2 fruit fly cellular contexts compared by ENCODE assay signal in the genomic region with DNA sequence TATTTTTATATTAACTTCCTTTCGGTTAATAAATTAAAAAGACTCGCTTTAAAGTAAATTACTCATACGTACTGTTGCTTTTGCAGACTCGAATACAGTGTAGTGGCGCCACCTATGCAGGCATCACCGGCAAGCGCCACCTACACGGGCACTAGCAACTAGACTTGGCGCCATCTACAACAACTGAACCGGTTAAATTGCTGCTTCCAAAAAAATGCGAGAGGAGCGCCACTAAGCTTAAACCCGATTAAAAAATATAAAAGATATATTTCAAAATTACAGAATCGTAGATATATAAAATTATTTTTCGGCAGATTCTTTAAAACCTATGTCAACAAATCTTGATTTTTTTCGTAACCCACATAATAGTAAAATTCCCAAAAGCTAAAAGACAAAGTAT.
A peak's percentile ranks its signal among the peaks of the same experiment; 100 is the strongest.
TF ChIP-seq lines count a peak whose summit lies in the region.

No protein-coding gene starts in this region.

TF ChIP-seq in whole organism, embryonic, 481 proteins besides CTCF, POLR2A, EP300 and RAD21 (continued from another document and continues in another):
- TF ChIP-seq Oaz (GFP tag; IDR thresholded peaks at IDR 0.05; lab: Robert Waterston, UW) = peak; percentile 76
- peak; percentile 21 for TF ChIP-seq pzg (GFP tag; optimal IDR thresholded peaks at IDR 0.05; lab: Kevin White, UChicago)
- TF ChIP-seq CG12659 (GFP tag; optimal IDR thresholded peaks at IDR 0.05; lab: Kevin White, UChicago) = peak; percentile 43
- peak; percentile 50 for TF ChIP-seq sqz (GFP tag; optimal IDR thresholded peaks at IDR 0.05; lab: Kevin White, UChicago)
- TF ChIP-seq CG11504 (tag; optimal IDR thresholded peaks at IDR 0.05; lab: Kevin White, UChicago) = peak; percentile 91
- peak; percentile 89 for TF ChIP-seq CG10959 (GFP tag; IDR thresholded peaks at IDR 0.05; lab: Robert Waterston, UW)
- 0 out of 2 replicates have a peak, but pooled peaks have one; percentile 24 for TF ChIP-seq CG11696 (GFP tag; IDR thresholded peaks at IDR 0.05; lab: Robert Waterston, UW)
- peak; percentile 93 for TF ChIP-seq sisA (GFP tag; IDR thresholded peaks at IDR 0.05; lab: Robert Waterston, UW)
- peak; percentile 90 for TF ChIP-seq lab (GFP tag; optimal IDR thresholded peaks at IDR 0.05; lab: Kevin White, UChicago)
- TF ChIP-seq CG42726 (GFP tag; IDR thresholded peaks at IDR 0.05; lab: Robert Waterston, UW; ENCODE audit: partially characterized antibody) = peak; percentile 90
- no peak for TF ChIP-seq CG17912 (GFP tag; optimal IDR thresholded peaks at IDR 0.05; lab: Kevin White, UChicago)
- TF ChIP-seq HLHmδ (GFP tag; optimal IDR thresholded peaks at IDR 0.05; lab: Kevin White, UChicago) = peak; percentile 79
- peak; percentile 91 for TF ChIP-seq Aef1 (GFP tag; IDR thresholded peaks at IDR 0.05; lab: Robert Waterston, UW)
- TF ChIP-seq unpg (GFP tag; optimal IDR thresholded peaks at IDR 0.05; lab: Kevin White, UChicago) = peak; percentile 64
- peak; percentile 19; the same call in 1 of the 2 replicates for TF ChIP-seq Adf1 (GFP tag; IDR thresholded peaks at IDR 0.05; lab: Robert Waterston, UW)
- peak; percentile 98 for TF ChIP-seq CG32532 (GFP tag; IDR thresholded peaks at IDR 0.05; lab: Robert Waterston, UW)
- TF ChIP-seq sim (GFP tag; IDR thresholded peaks at IDR 0.05; lab: Robert Waterston, UW) = peak; percentile 66; the same call in 1 of the 2 replicates
- TF ChIP-seq sima (GFP tag; optimal IDR thresholded peaks at IDR 0.05; lab: Kevin White, UChicago) = no peak
- TF ChIP-seq Lim3 (GFP tag; IDR thresholded peaks at IDR 0.05; lab: Robert Waterston, UW) = peak; percentile 56
- TF ChIP-seq HmgD (GFP tag; optimal IDR thresholded peaks at IDR 0.05; lab: Kevin White, UChicago) = peak; percentile 84
- TF ChIP-seq toy (GFP tag; IDR thresholded peaks at IDR 0.05; lab: Robert Waterston, UW) = no peak
- TF ChIP-seq CG6654 (GFP tag; optimal IDR thresholded peaks at IDR 0.05; lab: Kevin White, UChicago) = peak; percentile 67
- peak; percentile 20 for TF ChIP-seq Sry-β (GFP tag; optimal IDR thresholded peaks at IDR 0.05; lab: Kevin White, UChicago)
- TF ChIP-seq CG1602 (GFP tag; optimal IDR thresholded peaks at IDR 0.05; lab: Kevin White, UChicago) = peak; percentile 65
- TF ChIP-seq BEAF-32 (GFP tag; optimal IDR thresholded peaks at IDR 0.05; lab: Kevin White, UChicago) = no peak
- TF ChIP-seq Side (GFP tag; optimal IDR thresholded peaks at IDR 0.05; lab: Kevin White, UChicago) = peak; percentile 83
- TF ChIP-seq CG3726 (GFP tag; IDR thresholded peaks at IDR 0.05; lab: Robert Waterston, UW) = peak; percentile 91
- TF ChIP-seq CG1603 (tag; optimal IDR thresholded peaks at IDR 0.05; lab: Kevin White, UChicago) = peak; percentile 78
- TF ChIP-seq CG10274 (GFP tag; optimal IDR thresholded peaks at IDR 0.05; lab: Kevin White, UChicago) = peak; percentile 54
- peak; percentile 58 for TF ChIP-seq CG8290 (GFP tag; optimal IDR thresholded peaks at IDR 0.05; lab: Kevin White, UChicago)
- TF ChIP-seq CG8290 (tag; optimal IDR thresholded peaks at IDR 0.05; lab: Kevin White, UChicago) = peak in 1 of 2 experiments; percentile 82
- peak; percentile 25 for TF ChIP-seq CG6254 (GFP tag; optimal IDR thresholded peaks at IDR 0.05; lab: Kevin White, UChicago)
- peak; percentile 73 for TF ChIP-seq ATbp (GFP tag; optimal IDR thresholded peaks at IDR 0.05; lab: Kevin White, UChicago)
- peak; percentile 41; the same call in 1 of the 3 replicates for TF ChIP-seq knrl (GFP tag; IDR thresholded peaks at IDR 0.05; lab: Robert Waterston, UW; ENCODE audit: partially characterized antibody)
- peak; percentile 8 for TF ChIP-seq CG11723 (GFP tag; optimal IDR thresholded peaks at IDR 0.05; lab: Kevin White, UChicago)
- peak; percentile 44 for TF ChIP-seq emc (GFP tag; optimal IDR thresholded peaks at IDR 0.05; lab: Kevin White, UChicago)
- TF ChIP-seq Hmx (GFP tag; optimal IDR thresholded peaks at IDR 0.05; lab: Kevin White, UChicago) = no peak
- TF ChIP-seq CG9817 (tag; optimal IDR thresholded peaks at IDR 0.05; lab: Kevin White, UChicago) = peak; percentile 85
- TF ChIP-seq Optix (GFP tag; IDR thresholded peaks at IDR 0.05; lab: Robert Waterston, UW) = peak; percentile 87
- TF ChIP-seq CG11456 (GFP tag; IDR thresholded peaks at IDR 0.05; lab: Robert Waterston, UW) = peak; percentile 99
- TF ChIP-seq CG5180 (GFP tag; optimal IDR thresholded peaks at IDR 0.05; lab: Kevin White, UChicago) = peak; percentile 52
- peak; percentile 77 for TF ChIP-seq CG2889 (GFP tag; IDR thresholded peaks at IDR 0.05; lab: Robert Waterston, UW)
- TF ChIP-seq dimm (GFP tag; IDR thresholded peaks at IDR 0.05; lab: Robert Waterston, UW) = peak; percentile 70
- TF ChIP-seq Bgb (GFP tag; IDR thresholded peaks at IDR 0.05; lab: Robert Waterston, UW; ENCODE audit: partially characterized antibody) = peak; percentile 53; the same call in 1 of the 2 replicates
- TF ChIP-seq NK7.1 (GFP tag; optimal IDR thresholded peaks at IDR 0.05; lab: Kevin White, UChicago) = peak; percentile 82
- TF ChIP-seq TFAM (GFP tag; optimal IDR thresholded peaks at IDR 0.05; lab: Kevin White, UChicago) = peak; percentile 54
- TF ChIP-seq Pdp1 (GFP tag; optimal IDR thresholded peaks at IDR 0.05; lab: Kevin White, UChicago) = peak; percentile 89 to 91
- TF ChIP-seq Med (GFP tag; lab: Kevin White, UChicago) = peak; percentile 99
- TF ChIP-seq CG3838 (GFP tag; optimal IDR thresholded peaks at IDR 0.05; lab: Kevin White, UChicago) = no peak
- no peak for TF ChIP-seq ham (GFP tag; IDR thresholded peaks at IDR 0.05; lab: Robert Waterston, UW)
- peak; percentile 39 for TF ChIP-seq Spps (tag; optimal IDR thresholded peaks at IDR 0.05; lab: Kevin White, UChicago)
- peak; percentile 95 for TF ChIP-seq zfh1 (GFP tag; IDR thresholded peaks at IDR 0.05; lab: Robert Waterston, UW)
- TF ChIP-seq dmrt11E (tag; optimal IDR thresholded peaks at IDR 0.05; lab: Kevin White, UChicago) = peak; percentile 54
- peak; percentile 0 for TF ChIP-seq CG4617 (GFP tag; optimal IDR thresholded peaks at IDR 0.05; lab: Kevin White, UChicago; ENCODE audit: borderline replicate concordance)
- TF ChIP-seq CG7372 (GFP tag; IDR thresholded peaks at IDR 0.05; lab: Robert Waterston, UW) = peak; percentile 97
- no peak for TF ChIP-seq exex (tag; optimal IDR thresholded peaks at IDR 0.05; lab: Kevin White, UChicago)
- peak; percentile 79 for TF ChIP-seq Antp (GFP tag; optimal IDR thresholded peaks at IDR 0.05; lab: Kevin White, UChicago)
- peak; percentile 18 for TF ChIP-seq Bdp1 (GFP tag; optimal IDR thresholded peaks at IDR 0.05; lab: Kevin White, UChicago)
- TF ChIP-seq Ravus (GFP tag; IDR thresholded peaks at IDR 0.05; lab: Robert Waterston, UW) = peak; percentile 57
- no peak for TF ChIP-seq mld (GFP tag; IDR thresholded peaks at IDR 0.05; lab: Robert Waterston, UW; ENCODE audit: partially characterized antibody)
- peak; percentile 89 for TF ChIP-seq CG11085 (GFP tag; IDR thresholded peaks at IDR 0.05; lab: Robert Waterston, UW)
- peak; percentile 8 for TF ChIP-seq gfzf (GFP tag; optimal IDR thresholded peaks at IDR 0.05; lab: Kevin White, UChicago)

TF ChIP-seq in whole organism, prepupa, 60 proteins besides CTCF, POLR2A, EP300 and RAD21 (continued from another document):
- TF ChIP-seq svp (GFP tag; lab: Kevin White, UChicago) = peak; percentile 64
- no peak for TF ChIP-seq fkh (GFP tag; optimal IDR thresholded peaks at IDR 0.05; lab: Kevin White, UChicago)
- no peak for TF ChIP-seq dac (GFP tag; optimal IDR thresholded peaks at IDR 0.05; lab: Kevin White, UChicago)
- peak; percentile 25 for TF ChIP-seq Smox (GFP tag; optimal IDR thresholded peaks at IDR 0.05; lab: Kevin White, UChicago)
- TF ChIP-seq cyc (GFP tag; optimal IDR thresholded peaks at IDR 0.05; lab: Kevin White, UChicago) = peak; percentile 93
- no peak for TF ChIP-seq Eip93F (GFP tag; optimal IDR thresholded peaks at IDR 0.05; lab: Kevin White, UChicago)
- TF ChIP-seq CG8119 (GFP tag; IDR thresholded peaks at IDR 0.05; lab: Robert Waterston, UW) = no peak
- peak; percentile 59 for TF ChIP-seq CG10669 (GFP tag; optimal IDR thresholded peaks at IDR 0.05; lab: Kevin White, UChicago)
- TF ChIP-seq CG10631 (GFP tag; optimal IDR thresholded peaks at IDR 0.05; lab: Kevin White, UChicago) = peak; percentile 29
- peak; percentile 45; the same call in 1 of the 3 replicates for TF ChIP-seq eg (GFP tag; IDR thresholded peaks at IDR 0.05; lab: Robert Waterston, UW)
